Worm (Caenorhabditis elegans) whole organism, early embryonic: ENCODE results near the gene clec-55.

Experiments used
- ama-1 ChIP-seq: fragments of 150-350 bp; optimal IDR thresholded peaks from 2 replicates; lab custom pipeline; 2014
- flt-1 ChIP-seq: fragments of 200-800 bp; sonication (Bioruptor generic); IDR thresholded peaks from 2 replicates; pipeline ENCODE4 v1.3.6; 2022; ENCODE audit warnings: missing genetic modification characterization, missing compliant biosample characterization
- hmg-4 ChIP-seq: fragments of 200-800 bp; sonication (Bioruptor generic); optimal IDR thresholded peaks from 2 replicates; lab custom pipeline; 2018; ENCODE audit warnings: mild to moderate bottlenecking, missing genetic modification characterization, missing compliant biosample characterization

DNA sequence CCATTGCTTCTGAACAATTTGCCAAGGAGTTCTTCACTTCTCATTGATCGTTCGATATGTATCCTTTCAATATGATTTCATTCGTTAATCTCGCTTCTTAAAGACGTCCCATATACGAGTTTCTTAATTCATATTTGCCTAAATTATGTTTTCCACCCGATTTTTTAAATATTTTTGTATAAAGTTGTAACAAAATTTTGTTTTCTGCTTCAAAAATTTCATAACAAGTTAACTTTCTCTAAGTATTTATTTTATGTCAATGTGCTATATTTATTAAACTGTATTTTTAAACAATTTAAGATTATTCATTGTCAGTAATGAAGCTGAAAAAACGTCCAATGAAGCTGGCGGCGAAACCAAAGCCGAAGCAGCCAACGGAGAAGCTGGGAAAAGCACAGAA is 29.7 kb upstream of the clec-55 start, which contains the start of gene F23B12.7:
- TF ChIP-seq hmg-4 (GFP tag; lab: Kevin White, UChicago), result no peak
- no peak for TF ChIP-seq ama-1
- no peak for TF ChIP-seq flt-1 (GFP tag; lab: Robert Waterston, UW)
